Fruit fly (Drosophila melanogaster) Kc167 (cell line): ENCODE results near the gene Socs16D.

ENCODE experiments used
- Myc ChIP-seq: fragments of >200 bp; optimal IDR thresholded peaks from 2 replicates; lab custom pipeline; 2017; ENCODE audit warnings: missing external identifiers
- Sin3A ChIP-seq: fragments of >200 bp; optimal IDR thresholded peaks from 2 replicates; lab custom pipeline; 2018; ENCODE audit warnings: missing external identifiers
- h ChIP-seq: fragments of >200 bp; optimal IDR thresholded peaks from 3 replicates; lab custom pipeline; 2018; ENCODE audit warnings: missing external identifiers
- insv ChIP-seq: fragments of >200 bp; optimal IDR thresholded peaks from 3 replicates; lab custom pipeline; 2018; ENCODE audit warnings: missing external identifiers
- psq ChIP-seq: fragments of >200 bp; optimal IDR thresholded peaks from 2 replicates; lab custom pipeline; 2017; ENCODE audit warnings: missing external identifiers
- ttk ChIP-seq: sonication (Bioruptor generic); optimal IDR thresholded peaks from 2 replicates; lab custom pipeline; 2017; ENCODE audit warnings: missing external identifiers

Gene Socs16D

dm6 chrX:17771878-17772277 lies 55.5 kb downstream of the Socs16D start:
- no peak for TF ChIP-seq psq
- no peak for TF ChIP-seq Myc
- no peak for TF ChIP-seq h (lab: Kevin White, UChicago)
- TF ChIP-seq ttk (lab: Kevin White, UChicago): no peak
- TF ChIP-seq Sin3A (lab: Kevin White, UChicago): no peak
- no peak for TF ChIP-seq insv
